Worm (Caenorhabditis elegans): Measurements from ENCODE around the gene H35B03.1.

- TF ChIP-seq ama-1 (optimal IDR thresholded peaks at IDR 0.05), result no peak
- TF ChIP-seq tbx-37 (GFP tag; conservative IDR thresholded peaks at IDR 0.05), result no peak
- TF ChIP-seq hmbx-1 (tag; optimal IDR thresholded peaks at IDR 0.05), result no peak
- no peak for TF ChIP-seq ceh-36 (tag; optimal IDR thresholded peaks at IDR 0.05)
- no peak for TF ChIP-seq flt-1 (GFP tag; IDR thresholded peaks at IDR 0.05)
- no peak for TF ChIP-seq ceh-13 (GFP tag; optimal IDR thresholded peaks at IDR 0.05)
- TF ChIP-seq tra-4 (tag; optimal IDR thresholded peaks at IDR 0.05), result no peak
Measured at ce11 chrIV:5715341-5716112, 9.9 kb upstream of the H35B03.1 start.
